Fruit fly (Drosophila melanogaster): ENCODE data around the gene AcCoAS.

- TF ChIP-seq CG7368 (GFP tag; optimal IDR thresholded peaks at IDR 0.05) (no peak), vri (GFP tag; optimal IDR thresholded peaks at IDR 0.05) (no peak), Sox15 (GFP tag; optimal IDR thresholded peaks at IDR 0.05) (no peak), CG10669 (GFP tag; optimal IDR thresholded peaks at IDR 0.05) (no peak), CG16779 (tag; optimal IDR thresholded peaks at IDR 0.05) (no peak), CG32006 (GFP tag; optimal IDR thresholded peaks at IDR 0.05) (no peak), CG11294 (GFP tag; IDR thresholded peaks at IDR 0.05) (no peak), fd85E (GFP tag; optimal IDR thresholded peaks at IDR 0.05) (no peak), fkh (GFP tag; optimal IDR thresholded peaks at IDR 0.05) (no peak), lz (GFP tag; optimal IDR thresholded peaks at IDR 0.05) (no peak), CG8632 (GFP tag; optimal IDR thresholded peaks at IDR 0.05) (no peak)
These were observed 44.7 kb upstream of the AcCoAS start for dm6 chr3L:21324724-21325123.

Data from whole organism, prepupa.